Fruit fly (Drosophila melanogaster): ENCODE results near the gene Gr22a.

Gr22a gene

DNA sequence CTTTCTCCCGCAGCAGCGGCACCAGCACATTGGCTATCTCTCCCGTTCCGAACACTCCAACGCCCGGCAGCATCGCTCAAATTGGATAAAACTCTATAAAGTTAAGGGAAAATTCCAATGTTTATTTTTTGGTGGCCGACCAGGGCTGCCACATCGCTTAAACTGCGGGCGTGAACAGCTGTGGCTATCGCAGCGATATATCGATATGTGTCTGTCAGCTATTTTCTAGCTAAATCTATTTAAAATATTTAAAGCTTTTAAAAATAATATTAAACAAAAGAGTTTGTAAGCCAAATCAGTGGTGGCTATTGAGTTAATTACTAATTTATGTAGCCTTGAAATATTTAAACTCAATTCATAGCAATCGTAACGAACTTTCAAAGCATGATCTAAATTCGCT, 42.8 kb downstream of the Gr22a start, which contains the start of the genes CG17712 and CG17648 (continued):
- TF ChIP-seq sd (tag; optimal IDR thresholded peaks at IDR 0.05) (peak; percentile 45), Ets65A (GFP tag) (peak; percentile 5), nmo (GFP tag; optimal IDR thresholded peaks at IDR 0.05) (peak; percentile 20), cato (GFP tag; optimal IDR thresholded peaks at IDR 0.05; ENCODE audit: borderline replicate concordance) (no peak), CTCF (GFP tag; optimal IDR thresholded peaks at IDR 0.05) (no peak), CG31388 (GFP tag; optimal IDR thresholded peaks at IDR 0.05) (no peak), al (GFP tag; IDR thresholded peaks at IDR 0.05) (0 out of 2 replicates have a peak, but pooled peaks have one; percentile 19), BEAF-32 (GFP tag; optimal IDR thresholded peaks at IDR 0.05) (peak; percentile 81), Rfx (GFP tag; IDR thresholded peaks at IDR 0.05) (peak; percentile 45), phol (tag; optimal IDR thresholded peaks at IDR 0.05) (no peak), nerfin-1 (tag; optimal IDR thresholded peaks at IDR 0.05) (peak; percentile 15), Asciz (GFP tag; optimal IDR thresholded peaks at IDR 0.05) (no peak), tio (GFP tag; optimal IDR thresholded peaks at IDR 0.05) (no peak), Lpt (GFP tag; optimal IDR thresholded peaks at IDR 0.05) (no peak), CG1647 (GFP tag; optimal IDR thresholded peaks at IDR 0.05) (no peak), so (GFP tag; IDR thresholded peaks at IDR 0.05) (no peak), MTF-1 (GFP tag; optimal IDR thresholded peaks at IDR 0.05; ENCODE audit: borderline replicate concordance) (no peak), zen2 (GFP tag; IDR thresholded peaks at IDR 0.05; ENCODE audit: partially characterized antibody) (peak; percentile 71; the same call in 2 of the 3 replicates), hb (GFP tag; IDR thresholded peaks at IDR 0.05; ENCODE audit: partially characterized antibody) (0 out of 3 replicates have a peak, but pooled peaks have one; percentile 26), Sry-β (GFP tag; optimal IDR thresholded peaks at IDR 0.05) (peak; percentile 82), D19B (GFP tag; optimal IDR thresholded peaks at IDR 0.05) (no peak), CG7963 (GFP tag; IDR thresholded peaks at IDR 0.05; ENCODE audit: partially characterized antibody) (peak; percentile 71; the same call in 2 of the 3 replicates), ttk (GFP tag; IDR thresholded peaks at IDR 0.05) (no peak), klu (GFP tag; IDR thresholded peaks at IDR 0.05) (no peak), CG15514 (GFP tag; optimal IDR thresholded peaks at IDR 0.05) (peak; percentile 26), row (GFP tag; IDR thresholded peaks at IDR 0.05) (peak; percentile 73), sens-2 (GFP tag; IDR thresholded peaks at IDR 0.05) (no peak), CG2116 (GFP tag; optimal IDR thresholded peaks at IDR 0.05) (peak; percentile 21), unc-4 (GFP tag; IDR thresholded peaks at IDR 0.05; ENCODE audit: partially characterized antibody) (peak; percentile 83), CG8290 (GFP tag; optimal IDR thresholded peaks at IDR 0.05) (no peak), CG8290 (tag; optimal IDR thresholded peaks at IDR 0.05) (peak in 1 of 2 experiments; percentile 16), CG17829 (tag; optimal IDR thresholded peaks at IDR 0.05) (peak; percentile 9), sob (GFP tag; IDR thresholded peaks at IDR 0.05) (no peak), CG42726 (GFP tag; IDR thresholded peaks at IDR 0.05; ENCODE audit: partially characterized antibody) (peak; percentile 79), Blimp-1 (GFP tag; optimal IDR thresholded peaks at IDR 0.05) (no peak)

DNA sequence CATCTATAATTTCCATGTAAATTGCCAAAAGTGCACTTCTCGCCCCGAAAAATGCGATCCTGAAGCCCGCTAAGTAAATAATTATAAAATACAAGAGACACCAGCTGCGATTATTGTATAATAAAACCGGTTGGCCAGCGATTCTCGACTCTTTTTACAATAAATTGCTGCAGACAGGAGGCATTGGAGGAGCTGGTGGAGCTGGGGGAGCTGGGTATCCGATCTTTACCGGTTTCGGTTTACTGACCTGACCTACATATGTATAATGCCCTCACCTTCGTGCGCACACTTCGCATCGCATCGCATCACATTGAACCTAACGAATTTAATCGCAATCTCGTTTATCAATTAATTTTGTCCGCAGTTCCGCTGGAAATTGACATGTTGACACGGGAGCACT, 46.3 kb downstream of the Gr22a start:
- TF ChIP-seq jigr1 (GFP tag; IDR thresholded peaks at IDR 0.05): no peak
- TF ChIP-seq chinmo (GFP tag; IDR thresholded peaks at IDR 0.05; ENCODE audit: partially characterized antibody): 0 out of 4 replicates have a peak, but pooled peaks have one; percentile 59

DNA sequence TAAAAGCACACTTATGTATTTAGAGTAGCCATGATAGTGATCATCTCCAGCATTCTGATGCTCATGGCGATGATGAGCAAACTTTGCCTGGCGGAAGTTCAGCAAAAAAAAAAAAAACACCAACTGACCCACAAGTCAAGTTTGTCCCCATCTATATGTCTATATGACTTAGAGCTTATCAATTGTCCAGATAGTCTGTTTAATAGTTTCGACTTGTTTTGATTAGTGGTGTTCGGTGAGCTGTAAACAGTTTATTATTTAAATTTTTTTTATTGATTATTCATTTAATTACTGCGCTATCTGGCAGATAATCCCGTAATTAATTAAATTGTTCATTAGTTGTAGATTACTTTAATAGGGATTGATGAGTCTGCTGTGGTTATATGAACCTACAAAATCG, 50.9 kb downstream of the Gr22a start:
- TF ChIP-seq CG1832 (GFP tag; optimal IDR thresholded peaks at IDR 0.05) (no peak), CG34376 (GFP tag; optimal IDR thresholded peaks at IDR 0.05) (peak; percentile 31)

Data from whole organism, embryonic.